Worm (Caenorhabditis elegans) whole organism, late embryonic: ENCODE results near the gene srv-10.

Experiments used
- C38D4.7 ChIP-seq: fragments of 200-800 bp; sonication (Bioruptor generic); optimal IDR thresholded peaks from 2 replicates; lab custom pipeline; 2018; ENCODE audit warnings: mild to moderate bottlenecking, missing genetic modification characterization, moderate library complexity, missing compliant biosample characterization
- F13H6.1 ChIP-seq: sonication (generic microtip); optimal IDR thresholded peaks from 2 replicates; lab custom pipeline; 2016; ENCODE audit warnings: missing genetic modification characterization, missing compliant biosample characterization
- K09A11.1 ChIP-seq: sonication (generic microtip); optimal IDR thresholded peaks from 2 replicates; lab custom pipeline; 2017; ENCODE audit warnings: antibody characterized with exemption, mild to moderate bottlenecking, missing genetic modification characterization, missing compliant biosample characterization; ENCODE audit not compliant: insufficient read depth
- T23F11.4 ChIP-seq: fragments of 200-800 bp; sonication (Bioruptor generic); optimal IDR thresholded peaks from 2 replicates; lab custom pipeline; 2018; ENCODE audit warnings: mild to moderate bottlenecking, missing genetic modification characterization, missing compliant biosample characterization
- Y22D7AL.16 ChIP-seq: sonication (generic microtip); optimal IDR thresholded peaks from 2 replicates; lab custom pipeline; 2016; ENCODE audit warnings: missing genetic modification characterization, missing compliant biosample characterization
- ahr-1 ChIP-seq: sonication (generic microtip); optimal IDR thresholded peaks from 2 replicates; lab custom pipeline; 2016; ENCODE audit warnings: missing genetic modification characterization, missing compliant biosample characterization
- ceh-18 ChIP-seq: sonication (generic microtip); optimal IDR thresholded peaks from 2 replicates; lab custom pipeline; 2016; ENCODE audit warnings: missing genetic modification characterization, missing compliant biosample characterization
- ceh-19 ChIP-seq: fragments of 200-800 bp; sonication (Bioruptor generic); optimal IDR thresholded peaks from 2 replicates; lab custom pipeline; 2018; ENCODE audit warnings: mild to moderate bottlenecking, missing genetic modification characterization, missing compliant biosample characterization
- ceh-2 ChIP-seq: sonication (generic microtip); optimal IDR thresholded peaks from 2 replicates; lab custom pipeline; 2016; ENCODE audit warnings: missing genotype, missing genetic modification characterization, missing compliant biosample characterization
- ceh-22 ChIP-seq: sonication (generic microtip); optimal IDR thresholded peaks from 2 replicates; lab custom pipeline; 2017; ENCODE audit warnings: missing biosample characterization, missing genetic modification characterization
- ceh-30 ChIP-seq: fragments of 150-350 bp; optimal IDR thresholded peaks from 2 replicates; lab custom pipeline; 2014; ENCODE audit warnings: missing biosample characterization, missing genetic modification characterization
- ceh-31 ChIP-seq: sonication (generic microtip); optimal IDR thresholded peaks from 2 replicates; lab custom pipeline; 2016; ENCODE audit warnings: missing genetic modification characterization, missing compliant biosample characterization
- ceh-34 ChIP-seq: sonication (generic microtip); optimal IDR thresholded peaks from 2 replicates; lab custom pipeline; 2016; ENCODE audit warnings: mild to moderate bottlenecking, missing genetic modification characterization, missing compliant biosample characterization
- ceh-45 ChIP-seq: fragments of 200-800 bp; sonication (Bioruptor generic); IDR thresholded peaks from 2 replicates; pipeline ENCODE4 v1.3.6; 2022; ENCODE audit warnings: missing genetic modification reagents, missing genetic modification characterization, missing compliant biosample characterization
- ceh-48 ChIP-seq: sonication (generic microtip); optimal IDR thresholded peaks from 2 replicates; lab custom pipeline; 2016; ENCODE audit warnings: missing genetic modification characterization, inconsistent platforms, missing compliant biosample characterization
- ceh-6 ChIP-seq: fragments of 200-800 bp; sonication (Bioruptor generic); optimal IDR thresholded peaks from 2 replicates; lab custom pipeline; 2018; ENCODE audit warnings: mild to moderate bottlenecking, missing genetic modification characterization, missing compliant biosample characterization
- ceh-9 ChIP-seq: sonication (generic microtip); optimal IDR thresholded peaks from 2 replicates; lab custom pipeline; 2016; ENCODE audit warnings: mild to moderate bottlenecking, missing genetic modification characterization, inconsistent platforms, missing compliant biosample characterization
- che-1 ChIP-seq: sonication (generic microtip); optimal IDR thresholded peaks from 2 replicates; lab custom pipeline; 2016; ENCODE audit warnings: mild to moderate bottlenecking, missing genetic modification characterization, missing compliant biosample characterization
- dmd-4 ChIP-seq: sonication (generic microtip); optimal IDR thresholded peaks from 2 replicates; lab custom pipeline; 2016; ENCODE audit warnings: borderline replicate concordance, missing genetic modification characterization, missing compliant biosample characterization
- dve-1 ChIP-seq: sonication (generic microtip); optimal IDR thresholded peaks from 2 replicates; lab custom pipeline; 2017; ENCODE audit warnings: antibody characterized with exemption, mild to moderate bottlenecking, missing genetic modification characterization, missing compliant biosample characterization
- elt-4 ChIP-seq: sonication (generic microtip); optimal IDR thresholded peaks from 2 replicates; lab custom pipeline; 2016; ENCODE audit warnings: missing genetic modification characterization, missing compliant biosample characterization
- fax-1 ChIP-seq: sonication (generic microtip); optimal IDR thresholded peaks from 2 replicates; lab custom pipeline; 2016; ENCODE audit warnings: missing genotype, missing genetic modification characterization, missing compliant biosample characterization
- fkh-10 ChIP-seq: fragments of 150-350 bp; optimal IDR thresholded peaks from 2 replicates; lab custom pipeline; 2014; ENCODE audit warnings: missing biosample characterization, missing genetic modification reagents, missing genetic modification characterization
- fkh-6 ChIP-seq: sonication (generic microtip); optimal IDR thresholded peaks from 2 replicates; lab custom pipeline; 2016; ENCODE audit warnings: missing genetic modification characterization, missing compliant biosample characterization
- gmeb-2 ChIP-seq: sonication (generic microtip); optimal IDR thresholded peaks from 2 replicates; lab custom pipeline; 2016; ENCODE audit warnings: missing genetic modification characterization, inconsistent platforms, missing compliant biosample characterization
- hlh-13 ChIP-seq: fragments of 200-800 bp; sonication (Bioruptor generic); optimal IDR thresholded peaks from 2 replicates; lab custom pipeline; 2018; ENCODE audit warnings: mild to moderate bottlenecking, missing genetic modification characterization, missing compliant biosample characterization
- hlh-15 ChIP-seq: sonication (generic microtip); optimal IDR thresholded peaks from 2 replicates; lab custom pipeline; 2016; ENCODE audit warnings: missing genetic modification characterization, missing compliant biosample characterization
- hlh-30 ChIP-seq: sonication (generic microtip); optimal IDR thresholded peaks from 2 replicates; lab custom pipeline; 2017; ENCODE audit warnings: antibody characterized with exemption, missing genetic modification characterization, missing compliant biosample characterization; ENCODE audit not compliant: insufficient read depth
- lin-11 ChIP-seq: fragments of 200-800 bp; sonication (Bioruptor generic); optimal IDR thresholded peaks from 2 replicates; lab custom pipeline; 2018; ENCODE audit warnings: mild to moderate bottlenecking, missing genetic modification characterization, missing compliant biosample characterization
- madf-2 ChIP-seq: sonication (generic microtip); optimal IDR thresholded peaks from 2 replicates; lab custom pipeline; 2017; ENCODE audit warnings: missing genetic modification characterization, missing compliant biosample characterization
- mec-3 ChIP-seq: sonication (generic microtip); optimal IDR thresholded peaks from 2 replicates; lab custom pipeline; 2016; ENCODE audit warnings: borderline replicate concordance, missing genetic modification characterization, missing compliant biosample characterization
- nfya-1 ChIP-seq: sonication (generic microtip); optimal IDR thresholded peaks from 2 replicates; lab custom pipeline; 2017; ENCODE audit warnings: missing genetic modification characterization, mild to moderate bottlenecking, missing compliant biosample characterization, antibody characterized with exemption, moderate library complexity
- nhr-232 ChIP-seq: sonication (generic microtip); optimal IDR thresholded peaks from 2 replicates; lab custom pipeline; 2016; ENCODE audit warnings: missing genetic modification characterization, missing compliant biosample characterization
- npax-4 ChIP-seq: sonication (generic microtip); optimal IDR thresholded peaks from 2 replicates; lab custom pipeline; 2016; ENCODE audit warnings: missing genetic modification characterization, missing compliant biosample characterization
- pat-9 ChIP-seq: fragments of 200-800 bp; sonication (Bioruptor generic); optimal IDR thresholded peaks from 2 replicates; lab custom pipeline; 2018; ENCODE audit warnings: mild to moderate bottlenecking, missing genetic modification characterization, moderate library complexity, missing compliant biosample characterization
- pha-2 ChIP-seq: sonication (generic microtip); optimal IDR thresholded peaks from 2 replicates; lab custom pipeline; 2017; ENCODE audit warnings: mild to moderate bottlenecking, missing genetic modification characterization, missing compliant biosample characterization
- pha-4 ChIP-seq: fragments of 150-350 bp; optimal IDR thresholded peaks from 2 replicates; lab custom pipeline; 2018; ENCODE audit warnings: missing biosample characterization, missing genetic modification reagents, missing genetic modification characterization
- pqm-1 ChIP-seq: sonication (generic microtip); optimal IDR thresholded peaks from 2 replicates; lab custom pipeline; 2016; ENCODE audit warnings: missing genetic modification characterization, missing compliant biosample characterization
- ref-2 ChIP-seq: sonication (generic microtip); optimal IDR thresholded peaks from 2 replicates; lab custom pipeline; 2016; ENCODE audit warnings: missing genetic modification characterization, missing compliant biosample characterization
- rnt-1 ChIP-seq: sonication (generic microtip); optimal IDR thresholded peaks from 2 replicates; lab custom pipeline; 2016; ENCODE audit warnings: missing genetic modification characterization, missing compliant biosample characterization
- sdc-2 ChIP-seq: sonication (generic microtip); optimal IDR thresholded peaks from 2 replicates; lab custom pipeline; 2016; ENCODE audit warnings: missing genotype, missing genetic modification characterization, missing compliant biosample characterization
- sox-2 ChIP-seq: fragments of 200-800 bp; sonication (Bioruptor generic); IDR thresholded peaks from 2 replicates; pipeline ENCODE4 v1.3.6; 2022; ENCODE audit warnings: missing genetic modification reagents, missing genetic modification characterization, missing compliant biosample characterization
- sox-4 ChIP-seq: sonication (generic microtip); optimal IDR thresholded peaks from 2 replicates; lab custom pipeline; 2017; ENCODE audit warnings: mild to moderate bottlenecking, missing genetic modification characterization, inconsistent platforms, missing compliant biosample characterization
- syd-9 ChIP-seq: sonication (generic microtip); optimal IDR thresholded peaks from 2 replicates; lab custom pipeline; 2016; ENCODE audit warnings: mild to moderate bottlenecking, missing genetic modification characterization, moderate library complexity, missing compliant biosample characterization
- tbx-2 ChIP-seq: sonication (generic microtip); optimal IDR thresholded peaks from 2 replicates; lab custom pipeline; 2016; ENCODE audit warnings: missing genetic modification characterization, missing compliant biosample characterization
- unc-3 ChIP-seq, 2 experiments: fragments of 200-800 bp in 1 of 2; sonication (Bioruptor generic) in 1 of 2; sonication (generic microtip) in 1 of 2; conservative IDR thresholded peaks in 1 of 2; optimal IDR thresholded peaks in 1 of 2; 2 replicates each; pipeline versions ENCODE4 v1.3.6 to Lab custom; 2016 to 2022; ENCODE audit warnings: missing compliant biosample characterization in 2 of 2, missing genetic modification characterization in 2 of 2, missing genetic modification reagents in 1 of 2
- unc-42 ChIP-seq: sonication (generic microtip); optimal IDR thresholded peaks from 2 replicates; lab custom pipeline; 2016; ENCODE audit warnings: missing genotype, missing genetic modification characterization, missing compliant biosample characterization
- unc-55 ChIP-seq: sonication (generic microtip); optimal IDR thresholded peaks from 2 replicates; lab custom pipeline; 2017; ENCODE audit warnings: missing biosample characterization, missing genetic modification reagents, missing genetic modification characterization
- unc-86 ChIP-seq: sonication (generic microtip); optimal IDR thresholded peaks from 2 replicates; lab custom pipeline; 2016; ENCODE audit warnings: missing genetic modification characterization, missing compliant biosample characterization

The srv-10 gene

ce11 chrV:13393333-13393803, 30.3 kb upstream of the srv-10 start:
- TF ChIP-seq sox-2 (GFP tag; lab: Robert Waterston, UW) (no peak), tbx-2 (tag; lab: Kevin White, UChicago) (peak; percentile 60), pha-4 (no peak), F13H6.1 (peak; percentile 62), unc-42 (tag; lab: Kevin White, UChicago) (peak; percentile 19), ceh-18 (peak; percentile 91), syd-9 (peak; percentile 79), unc-86 (no peak), unc-55 (GFP tag; lab: Kevin White, UChicago) (peak; percentile 30), ceh-2 (tag; lab: Kevin White, UChicago) (peak; percentile 11), ceh-31 (peak; percentile 37), ceh-45 (GFP tag; lab: Robert Waterston, UW) (no peak), pqm-1 (no peak), T23F11.4 (GFP tag; lab: Kevin White, UChicago) (no peak), sdc-2 (tag; lab: Kevin White, UChicago) (peak; percentile 50), mec-3 (tag; lab: Kevin White, UChicago) (peak; percentile 46), ceh-48 (tag; lab: Kevin White, UChicago) (peak; percentile 5), nhr-232 (no peak), sox-4 (tag; lab: Kevin White, UChicago) (peak; percentile 51), nfya-1 (tag; lab: Kevin White, UChicago) (no peak), ceh-22 (no peak), K09A11.1 (tag; lab: Kevin White, UChicago) (no peak), fkh-10 (GFP tag; lab: Kevin White, UChicago) (no peak), elt-4 (tag; lab: Kevin White, UChicago) (no peak), ceh-19 (peak; percentile 40), ceh-30 (tag; lab: Kevin White, UChicago) (no peak), gmeb-2 (tag; lab: Kevin White, UChicago) (no peak), Y22D7AL.16 (tag; lab: Kevin White, UChicago) (peak; percentile 19), madf-2 (tag; lab: Kevin White, UChicago) (peak; percentile 24), unc-3 (GFP tag; conservative IDR thresholded peaks at IDR 0.05; lab: Robert Waterston, UW) (no peak), unc-3 (tag; optimal IDR thresholded peaks at IDR 0.05; lab: Kevin White, UChicago) (no peak), ahr-1 (tag; lab: Kevin White, UChicago) (no peak), hlh-13 (GFP tag; lab: Kevin White, UChicago) (peak; percentile 10), che-1 (tag; lab: Kevin White, UChicago) (peak; percentile 12), fkh-6 (tag; lab: Kevin White, UChicago) (peak; percentile 17), dmd-4 (tag; lab: Kevin White, UChicago) (no peak), rnt-1 (tag; lab: Kevin White, UChicago) (peak; percentile 95), fax-1 (tag; lab: Kevin White, UChicago) (no peak), dve-1 (no peak), pha-2 (tag; lab: Kevin White, UChicago) (no peak), pat-9 (tag; lab: Kevin White, UChicago) (peak; percentile 75), ceh-9 (no peak), ref-2 (peak; percentile 25), lin-11 (no peak), C38D4.7 (GFP tag; lab: Kevin White, UChicago) (no peak), ceh-6 (no peak), ceh-34 (tag; lab: Kevin White, UChicago) (peak; percentile 81), hlh-30 (tag; lab: Kevin White, UChicago) (no peak), hlh-15 (tag; lab: Kevin White, UChicago) (no peak), npax-4 (no peak)
